Worm (Caenorhabditis elegans) whole organism, midembryonic: ENCODE results near the gene skr-17.

Source experiments
- T22C8.4 ChIP-seq: fragments of 200-800 bp; sonication (Bioruptor generic); IDR thresholded peaks from 2 replicates; pipeline ENCODE4 v1.3.6; 2022; ENCODE audit warnings: missing genetic modification characterization, missing compliant biosample characterization
- cog-1 ChIP-seq: sonication (generic microtip); optimal IDR thresholded peaks from 2 replicates; lab custom pipeline; 2016; ENCODE audit warnings: missing genetic modification characterization, missing compliant biosample characterization
- flt-1 ChIP-seq: fragments of 200-800 bp; sonication (Bioruptor generic); IDR thresholded peaks from 2 replicates; pipeline ENCODE4 v1.3.6; 2022; ENCODE audit warnings: missing genetic modification characterization, missing compliant biosample characterization
- klf-2 ChIP-seq: fragments of 200-800 bp; sonication (Bioruptor generic); conservative IDR thresholded peaks from 2 replicates; pipeline ENCODE4 v1.3.6; 2022; ENCODE audit warnings: missing genetic modification reagents, missing genetic modification characterization, missing compliant biosample characterization
- med-1 ChIP-seq: sonication (generic microtip); optimal IDR thresholded peaks from 2 replicates; lab custom pipeline; 2017; ENCODE audit warnings: missing genetic modification characterization, mild to moderate bottlenecking, missing compliant biosample characterization, antibody characterized with exemption, missing genetic modification reagents; ENCODE audit not compliant: insufficient read depth
- ref-1 ChIP-seq: fragments of 200-800 bp; sonication (Bioruptor generic); conservative IDR thresholded peaks from 2 replicates; pipeline ENCODE4 v1.3.6; 2022; ENCODE audit warnings: missing genetic modification reagents, missing genetic modification characterization, missing compliant biosample characterization
- tab-1 ChIP-seq: fragments of 200-800 bp; sonication (Bioruptor generic); IDR thresholded peaks from 2 replicates; pipeline ENCODE4 v1.3.6; 2022; ENCODE audit warnings: missing genetic modification characterization, missing compliant biosample characterization
- ztf-23 ChIP-seq: fragments of 200-800 bp; sonication (Bioruptor generic); IDR thresholded peaks from 2 replicates; pipeline ENCODE4 v1.3.6; 2022; ENCODE audit warnings: missing genetic modification reagents, missing genetic modification characterization, missing compliant biosample characterization
- ztf-29 ChIP-seq: fragments of 200-800 bp; sonication (Bioruptor generic); IDR thresholded peaks from 2 replicates; pipeline ENCODE4 v1.3.6; 2022; ENCODE audit warnings: missing genetic modification reagents, missing genetic modification characterization, missing compliant biosample characterization

DNA sequence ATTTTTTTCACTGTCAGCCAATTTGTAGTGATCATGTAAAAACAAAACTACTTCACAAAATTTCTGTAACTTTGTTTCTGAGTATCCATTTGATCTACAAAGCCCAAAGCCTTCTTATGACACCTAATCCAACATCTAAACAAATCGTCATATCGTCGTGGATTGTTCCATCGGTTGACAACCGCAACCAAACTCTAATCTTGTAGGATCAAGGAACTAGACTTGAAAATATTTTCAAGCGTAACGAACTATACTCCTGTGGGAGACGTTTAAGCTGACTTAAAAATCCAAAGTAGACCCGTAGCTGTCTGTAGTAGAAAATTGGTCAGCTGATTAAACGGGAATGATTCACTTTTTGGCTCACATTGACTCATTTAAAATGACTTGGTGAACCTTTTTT is 46.3 kb downstream of the skr-17 start:
- TF ChIP-seq flt-1 (GFP tag; lab: Robert Waterston, UW) (no peak), ztf-29 (GFP tag; lab: Robert Waterston, UW) (no peak), tab-1 (GFP tag; lab: Robert Waterston, UW) (no peak), klf-2 (no peak), ref-1 (no peak), cog-1 (tag; lab: Kevin White, UChicago) (no peak), T22C8.4 (GFP tag; lab: Robert Waterston, UW) (no peak), ztf-23 (no peak), med-1 (GFP tag; lab: Kevin White, UChicago) (no peak)
